Fruit fly (Drosophila melanogaster) whole organism, embryonic: ENCODE measurements around the gene CG12321.
A peak's percentile ranks its signal among the peaks of the same experiment; 100 is the strongest.

ENCODE experiments used
- ATbp ChIP-seq: fragments of 200-800 bp; sonication (Bioruptor generic); optimal IDR thresholded peaks from 2 replicates; lab custom pipeline; 2017; ENCODE audit warnings: missing biosample characterization, mild to moderate bottlenecking, missing genetic modification characterization, missing genetic modification reagents
- Aef1 ChIP-seq: fragments of 200-800 bp; sonication (Bioruptor generic); IDR thresholded peaks from 3 replicates; pipeline ENCODE4 v1.3.6; 2022; ENCODE audit warnings: missing biosample characterization, missing genetic modification characterization
- Atf-2 ChIP-seq: fragments of 200-800 bp; sonication (Bioruptor generic); optimal IDR thresholded peaks from 2 replicates; lab custom pipeline; 2016; ENCODE audit warnings: missing biosample characterization, missing genetic modification characterization
- CG10321 ChIP-seq: fragments of 200-800 bp; sonication (Bioruptor generic); IDR thresholded peaks from 2 replicates; pipeline ENCODE4 v1.3.6; 2022; ENCODE audit warnings: missing biosample characterization, missing genetic modification characterization
- CG10565 ChIP-seq: fragments of 200-800 bp; sonication (Bioruptor generic); optimal IDR thresholded peaks from 3 replicates; lab custom pipeline; 2016; ENCODE audit warnings: missing biosample characterization, mild to moderate bottlenecking, missing genetic modification characterization
- CG10959 ChIP-seq: fragments of 200-800 bp; sonication (Bioruptor generic); IDR thresholded peaks from 2 replicates; pipeline ENCODE4 v1.3.6; 2022; ENCODE audit warnings: missing biosample characterization, missing genetic modification characterization
- CG12236 ChIP-seq: fragments of 200-800 bp; sonication (Bioruptor generic); optimal IDR thresholded peaks from 2 replicates; lab custom pipeline; 2016; ENCODE audit warnings: missing biosample characterization, missing genetic modification characterization
- CG12659 ChIP-seq: fragments of 200-800 bp; sonication (Bioruptor generic); optimal IDR thresholded peaks from 3 replicates; lab custom pipeline; 2017; ENCODE audit warnings: mild to moderate bottlenecking, missing biosample characterization, missing genetic modification reagents, missing genetic modification characterization
- CG13424 ChIP-seq: fragments of 200-800 bp; sonication (Bioruptor generic); optimal IDR thresholded peaks from 2 replicates; lab custom pipeline; 2019; ENCODE audit warnings: missing biosample characterization, mild to moderate bottlenecking, missing genetic modification characterization, moderate library complexity
- CG13775 ChIP-seq: fragments of 200-800 bp; sonication (Bioruptor generic); optimal IDR thresholded peaks from 3 replicates; lab custom pipeline; 2017; ENCODE audit warnings: missing biosample characterization, mild to moderate bottlenecking, missing genetic modification characterization
- CG14014 ChIP-seq: fragments of 200-800 bp; sonication (Bioruptor generic); IDR thresholded peaks from 2 replicates; pipeline ENCODE4 v1.3.6; 2022; ENCODE audit warnings: missing biosample characterization, missing genetic modification characterization
- CG15514 ChIP-seq: fragments of 200-800 bp; sonication (Bioruptor generic); optimal IDR thresholded peaks from 3 replicates; lab custom pipeline; 2017; ENCODE audit warnings: missing biosample characterization, missing genetic modification characterization, mild to moderate bottlenecking, moderate library complexity, missing genetic modification reagents
- CG17912 ChIP-seq: fragments of 200-800 bp; sonication (Bioruptor generic); optimal IDR thresholded peaks from 2 replicates; lab custom pipeline; 2018; ENCODE audit warnings: missing biosample characterization, mild to moderate bottlenecking, missing genetic modification characterization
- CG30020 ChIP-seq: fragments of 200-800 bp; optimal IDR thresholded peaks from 2 replicates; lab custom pipeline; 2019; ENCODE audit warnings: missing biosample characterization, mild to moderate bottlenecking, missing genetic modification characterization, moderate library complexity
- CG30431 ChIP-seq: fragments of 200-800 bp; sonication (Bioruptor generic); optimal IDR thresholded peaks from 2 replicates; lab custom pipeline; 2017; ENCODE audit warnings: missing biosample characterization, missing genetic modification characterization
- CG43689 ChIP-seq: fragments of 200-800 bp; sonication (Bioruptor generic); IDR thresholded peaks from 2 replicates; pipeline ENCODE4 v1.3.6; 2022; ENCODE audit warnings: missing biosample characterization, missing genetic modification characterization
- CG8765 ChIP-seq: fragments of 200-800 bp; sonication (Bioruptor generic); IDR thresholded peaks from 2 replicates; pipeline ENCODE4 v1.3.6; 2022; ENCODE audit warnings: missing biosample characterization, missing genetic modification characterization
- CG8944 ChIP-seq: fragments of 200-800 bp; sonication (Bioruptor generic); optimal IDR thresholded peaks from 3 replicates; lab custom pipeline; 2016; ENCODE audit warnings: missing biosample characterization, missing genetic modification characterization
- CG9609 ChIP-seq: fragments of 200-800 bp; sonication (Bioruptor generic); optimal IDR thresholded peaks from 3 replicates; lab custom pipeline; 2016; ENCODE audit warnings: missing biosample characterization, missing genetic modification characterization
- CG9876 ChIP-seq: fragments of 200-800 bp; sonication (Bioruptor generic); optimal IDR thresholded peaks from 2 replicates; lab custom pipeline; 2016; ENCODE audit warnings: missing biosample characterization, missing genetic modification characterization
- CHES-1-like ChIP-seq: fragments of 200-800 bp; sonication (Bioruptor generic); optimal IDR thresholded peaks from 2 replicates; lab custom pipeline; 2016; ENCODE audit warnings: missing biosample characterization, missing genetic modification characterization
- D19B ChIP-seq: fragments of 200-800 bp; sonication (Bioruptor generic); optimal IDR thresholded peaks from 2 replicates; lab custom pipeline; 2017; ENCODE audit warnings: missing biosample characterization, mild to moderate bottlenecking, missing genetic modification characterization
- Dbx ChIP-seq: fragments of 200-800 bp; sonication (Bioruptor generic); IDR thresholded peaks from 3 replicates; pipeline ENCODE4 v1.3.6; 2022; ENCODE audit warnings: missing biosample characterization, missing genetic modification characterization
- Doc3 ChIP-seq: fragments of 200-800 bp; sonication (Bioruptor generic); IDR thresholded peaks from 3 replicates; pipeline ENCODE4 v1.3.6; 2022; ENCODE audit warnings: missing biosample characterization, missing genetic modification characterization; ENCODE audit not compliant: partially characterized antibody
- Fer3 ChIP-seq: fragments of 200-800 bp; sonication (Bioruptor generic); optimal IDR thresholded peaks from 2 replicates; lab custom pipeline; 2018; ENCODE audit warnings: missing biosample characterization, mild to moderate bottlenecking, missing genetic modification characterization, moderate library complexity
- Gug ChIP-seq: fragments of 200-800 bp; sonication (Bioruptor generic); IDR thresholded peaks from 4 replicates; pipeline ENCODE4 v1.3.6; 2022; ENCODE audit warnings: missing biosample characterization, missing genetic modification characterization
- Meics ChIP-seq: fragments of 200-800 bp; sonication (Bioruptor generic); optimal IDR thresholded peaks from 2 replicates; lab custom pipeline; 2017; ENCODE audit warnings: missing biosample characterization, mild to moderate bottlenecking, missing genetic modification characterization
- NC2α ChIP-seq: fragments of 200-800 bp; sonication (Bioruptor generic); optimal IDR thresholded peaks from 2 replicates; lab custom pipeline; 2016; ENCODE audit warnings: missing biosample characterization, missing genetic modification characterization
- Nf-YA ChIP-seq: fragments of 200-800 bp; sonication (Bioruptor generic); IDR thresholded peaks from 2 replicates; pipeline ENCODE4 v1.3.6; 2022; ENCODE audit warnings: missing biosample characterization, missing genetic modification characterization
- Rfx ChIP-seq: fragments of 200-800 bp; sonication (Bioruptor generic); IDR thresholded peaks from 2 replicates; pipeline ENCODE4 v1.3.6; 2022; ENCODE audit warnings: missing biosample characterization, missing genetic modification characterization
- Trl ChIP-seq, 3 experiments: fragments of >200 bp in 2 of 3; fragments of 200-800 bp in 1 of 3; sonication (Bioruptor generic) in 1 of 3; optimal IDR thresholded peaks; 2 replicates in 1 of 3; 3 replicates in 2 of 3; lab custom pipeline; 2016 to 2017; ENCODE audit warnings: missing biosample characterization in 1 of 3, missing genetic modification characterization in 1 of 3
- Xrp1 ChIP-seq: fragments of 200-800 bp; sonication (Bioruptor generic); IDR thresholded peaks from 2 replicates; pipeline ENCODE4 v1.3.6; 2022; ENCODE audit warnings: missing biosample characterization, missing genetic modification characterization
- cwo ChIP-seq: fragments of 200-800 bp; sonication (Bioruptor generic); optimal IDR thresholded peaks from 3 replicates; lab custom pipeline; 2017; ENCODE audit warnings: missing biosample characterization, missing genetic modification characterization, mild to moderate bottlenecking, moderate library complexity, missing genetic modification reagents
- danr ChIP-seq: fragments of 200-800 bp; sonication (Bioruptor generic); IDR thresholded peaks from 2 replicates; pipeline ENCODE4 v1.3.6; 2022; ENCODE audit warnings: missing biosample characterization, missing genetic modification characterization
- dati ChIP-seq: fragments of 200-800 bp; sonication (Bioruptor generic); IDR thresholded peaks from 2 replicates; pipeline ENCODE4 v1.3.6; 2022; ENCODE audit warnings: missing biosample characterization, missing genetic modification characterization
- hth ChIP-seq: fragments of >200 bp; optimal IDR thresholded peaks from 2 replicates; lab custom pipeline; 2017; ENCODE audit warnings: inconsistent platforms
- ind ChIP-seq: fragments of 200-800 bp; sonication (Bioruptor generic); optimal IDR thresholded peaks from 3 replicates; lab custom pipeline; 2016; ENCODE audit warnings: missing biosample characterization, missing genetic modification characterization
- inv ChIP-seq: fragments of 200-800 bp; sonication (Bioruptor generic); IDR thresholded peaks from 2 replicates; pipeline ENCODE4 v1.3.6; 2022; ENCODE audit warnings: missing biosample characterization, missing genetic modification characterization; ENCODE audit not compliant: partially characterized antibody
- lmd ChIP-seq: fragments of 200-800 bp; sonication (Bioruptor generic); IDR thresholded peaks from 2 replicates; pipeline ENCODE4 v1.3.6; 2022; ENCODE audit warnings: missing biosample characterization, missing genetic modification characterization
- odd ChIP-seq: fragments of 200-800 bp; sonication (Bioruptor generic); optimal IDR thresholded peaks from 2 replicates; lab custom pipeline; 2017; ENCODE audit warnings: missing biosample characterization, mild to moderate bottlenecking, missing genetic modification characterization
- org-1 ChIP-seq: fragments of 200-800 bp; sonication (Bioruptor generic); optimal IDR thresholded peaks from 2 replicates; lab custom pipeline; 2017; ENCODE audit warnings: missing biosample characterization, missing genetic modification characterization
- pfk ChIP-seq: fragments of 200-800 bp; sonication (Bioruptor generic); optimal IDR thresholded peaks from 2 replicates; lab custom pipeline; 2018; ENCODE audit warnings: missing biosample characterization, mild to moderate bottlenecking, missing genetic modification characterization, moderate library complexity
- phol ChIP-seq: fragments of 200-800 bp; sonication (Bioruptor generic); optimal IDR thresholded peaks from 3 replicates; lab custom pipeline; 2018; ENCODE audit warnings: missing biosample characterization, mild to moderate bottlenecking, missing genetic modification characterization, moderate library complexity
- scrt ChIP-seq: fragments of 200-800 bp; sonication (Bioruptor generic); optimal IDR thresholded peaks from 2 replicates; lab custom pipeline; 2018; ENCODE audit warnings: missing biosample characterization, mild to moderate bottlenecking, missing genetic modification characterization, moderate library complexity
- sens-2 ChIP-seq: fragments of 200-800 bp; sonication (Bioruptor generic); IDR thresholded peaks from 2 replicates; pipeline ENCODE4 v1.3.6; 2022; ENCODE audit warnings: missing biosample characterization, missing genetic modification characterization
- shn ChIP-seq: fragments of 200-800 bp; sonication (Bioruptor generic); optimal IDR thresholded peaks from 3 replicates; lab custom pipeline; 2016; ENCODE audit warnings: missing biosample characterization, missing genetic modification characterization
- slbo ChIP-seq: fragments of 200-800 bp; sonication (Bioruptor generic); IDR thresholded peaks from 2 replicates; pipeline ENCODE4 v1.3.6; 2022; ENCODE audit warnings: missing biosample characterization, missing genetic modification characterization
- stwl ChIP-seq: fragments of 200-800 bp; sonication (Bioruptor generic); optimal IDR thresholded peaks from 3 replicates; lab custom pipeline; 2018; ENCODE audit warnings: missing biosample characterization, mild to moderate bottlenecking, missing genetic modification characterization, moderate library complexity
- trh ChIP-seq: fragments of 200-800 bp; sonication (Bioruptor generic); optimal IDR thresholded peaks from 2 replicates; lab custom pipeline; 2016; ENCODE audit warnings: missing biosample characterization, missing genetic modification characterization
- unpg ChIP-seq: fragments of 200-800 bp; sonication (Bioruptor generic); optimal IDR thresholded peaks from 3 replicates; lab custom pipeline; 2018; ENCODE audit warnings: missing biosample characterization, mild to moderate bottlenecking, missing genetic modification characterization, moderate library complexity
- wek ChIP-seq: fragments of 200-800 bp; sonication (Bioruptor generic); optimal IDR thresholded peaks from 3 replicates; lab custom pipeline; 2018; ENCODE audit warnings: missing biosample characterization, mild to moderate bottlenecking, missing genetic modification characterization, moderate library complexity

The CG12321 gene

dm6 chr3R:18168398-18168797, 20.1 kb downstream of the CG12321 start (continued):
- no peak for TF ChIP-seq odd (GFP tag; lab: Kevin White, UChicago)
- TF ChIP-seq CG8944 (GFP tag; lab: Kevin White, UChicago): no peak
- peak; percentile 99 for TF ChIP-seq scrt (GFP tag; lab: Kevin White, UChicago)
- peak; percentile 2 for TF ChIP-seq CG9876 (GFP tag; lab: Kevin White, UChicago)
- TF ChIP-seq unpg (GFP tag; lab: Kevin White, UChicago): peak; percentile 29
- TF ChIP-seq hth (lab: Kevin White, UChicago): no peak
- TF ChIP-seq ind: no peak
- TF ChIP-seq Rfx: peak; percentile 74
- peak; percentile 38; the same call in 1 of the 4 replicates for TF ChIP-seq Gug (GFP tag; lab: Robert Waterston, UW)
- peak; percentile 7 for TF ChIP-seq ATbp (GFP tag; lab: Kevin White, UChicago)
- TF ChIP-seq Nf-YA (GFP tag; lab: Robert Waterston, UW): no peak
- no peak for TF ChIP-seq CG9609 (GFP tag; lab: Kevin White, UChicago)
- TF ChIP-seq inv (GFP tag; lab: Robert Waterston, UW): no peak
- TF ChIP-seq CG10321: no peak
- no peak for TF ChIP-seq CG10565 (GFP tag; lab: Kevin White, UChicago)
- TF ChIP-seq Fer3 (tag; lab: Kevin White, UChicago): peak; percentile 35
- TF ChIP-seq cwo (GFP tag; lab: Kevin White, UChicago): peak; percentile 7
- peak; percentile 27 for TF ChIP-seq D19B
- peak; percentile 20 for TF ChIP-seq stwl (tag; lab: Kevin White, UChicago)
- TF ChIP-seq dati (GFP tag; lab: Robert Waterston, UW): no peak
- TF ChIP-seq CG17912 (GFP tag; lab: Kevin White, UChicago): no peak
- TF ChIP-seq sens-2 (GFP tag; lab: Robert Waterston, UW): 0 out of 2 replicates have a peak, but pooled peaks have one; percentile 13
- TF ChIP-seq CG12236 (GFP tag; lab: Kevin White, UChicago): no peak
- TF ChIP-seq trh (GFP tag; lab: Kevin White, UChicago): no peak
- TF ChIP-seq Trl (optimal IDR thresholded peaks at IDR 0.05; lab: Kevin White, UChicago): peak; percentile 98 to 99
- TF ChIP-seq Trl (GFP tag; optimal IDR thresholded peaks at IDR 0.05; lab: Kevin White, UChicago): peak; percentile 85
- peak; percentile 49; the same call in 1 of the 3 replicates for TF ChIP-seq Dbx (GFP tag; lab: Robert Waterston, UW)
- no peak for TF ChIP-seq CG30020 (tag; lab: Kevin White, UChicago)
- TF ChIP-seq CG10959 (GFP tag; lab: Robert Waterston, UW): no peak
- no peak for TF ChIP-seq CG8765 (GFP tag; lab: Robert Waterston, UW)
- TF ChIP-seq CG12659: peak; percentile 5
- TF ChIP-seq slbo (GFP tag; lab: Robert Waterston, UW): peak; percentile 56; the same call in 1 of the 2 replicates
- no peak for TF ChIP-seq shn (GFP tag; lab: Kevin White, UChicago)
- peak; percentile 68 for TF ChIP-seq CG15514 (GFP tag; lab: Kevin White, UChicago)
- TF ChIP-seq phol: peak; percentile 85
- peak; percentile 49; the same call in 1 of the 3 replicates for TF ChIP-seq Doc3 (GFP tag; lab: Robert Waterston, UW)
- peak; percentile 15; the same call in 1 of the 2 replicates for TF ChIP-seq CG14014 (GFP tag; lab: Robert Waterston, UW)
- TF ChIP-seq NC2α (GFP tag; lab: Kevin White, UChicago): no peak
- TF ChIP-seq pfk (GFP tag; lab: Kevin White, UChicago): peak; percentile 4
- no peak for TF ChIP-seq danr
- TF ChIP-seq CG30431 (GFP tag; lab: Kevin White, UChicago): no peak
- TF ChIP-seq CG13424 (tag; lab: Kevin White, UChicago): peak; percentile 51
- TF ChIP-seq Meics: peak; percentile 47
- peak; percentile 16; the same call in 1 of the 2 replicates for TF ChIP-seq lmd
- no peak for TF ChIP-seq Aef1 (GFP tag; lab: Robert Waterston, UW)
- no peak for TF ChIP-seq org-1 (GFP tag; lab: Kevin White, UChicago)
- TF ChIP-seq Xrp1 (GFP tag; lab: Robert Waterston, UW): peak; percentile 34; the same call in 1 of the 2 replicates
- TF ChIP-seq CG13775: peak; percentile 14
- peak; percentile 3 for TF ChIP-seq CHES-1-like
- no peak for TF ChIP-seq CG43689 (GFP tag; lab: Robert Waterston, UW)
- TF ChIP-seq Atf-2 (GFP tag; lab: Kevin White, UChicago): no peak
- TF ChIP-seq wek (GFP tag; lab: Kevin White, UChicago): no peak
